Worm (Caenorhabditis elegans): ENCODE data around the gene alkb-7.

Gene alkb-7

ce11 chrII:12787831-12788248 is at the start of gene alkb-7:
TSS of gene alkb-7 (minus strand) at chrII:12788153.
- TF ChIP-seq flt-1 (GFP tag; IDR thresholded peaks at IDR 0.05) (no peak), tbx-11 (GFP tag; IDR thresholded peaks at IDR 0.05) (no peak), tra-4 (tag; optimal IDR thresholded peaks at IDR 0.05) (peak; percentile 22), ama-1 (optimal IDR thresholded peaks at IDR 0.05) (peak; percentile 79), B0310.2 (tag; optimal IDR thresholded peaks at IDR 0.05) (peak; percentile 24), hnd-1 (tag; optimal IDR thresholded peaks at IDR 0.05) (no peak), pes-1 (GFP tag; IDR thresholded peaks at IDR 0.05) (0 out of 2 replicates have a peak, but pooled peaks have one; percentile 20), F13C5.2 (tag; optimal IDR thresholded peaks at IDR 0.05) (peak; percentile 14)

DNA sequence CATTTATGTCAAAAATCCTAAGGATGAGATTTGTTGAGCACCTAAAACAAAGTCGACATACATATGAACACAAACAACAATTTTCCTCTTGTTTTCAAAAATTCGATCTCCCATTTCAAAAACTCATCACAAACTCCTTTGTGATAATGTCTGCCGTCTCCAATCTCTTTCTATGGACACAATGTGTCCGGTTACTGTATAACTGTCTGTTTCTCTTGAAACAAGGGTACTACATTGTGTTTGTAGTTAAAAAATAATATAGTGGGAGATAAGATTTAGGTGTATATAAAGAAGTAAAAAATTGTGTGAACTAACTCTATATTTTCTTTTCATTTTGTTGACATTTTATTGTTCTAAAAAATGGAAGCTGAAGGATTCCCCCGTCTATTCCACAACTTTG is 42.4 kb upstream of the alkb-7 start, which contains the start of gene bcmo-1:
Gene bcmo-1, plus strand, starts transcription at position 330 of the 400 bp plus-strand sequence.
- TF ChIP-seq tra-4 (tag; optimal IDR thresholded peaks at IDR 0.05), result no peak
- TF ChIP-seq ceh-36 (tag; optimal IDR thresholded peaks at IDR 0.05), result no peak
- no peak for TF ChIP-seq ama-1 (optimal IDR thresholded peaks at IDR 0.05)
- no peak for TF ChIP-seq hmbx-1 (tag; optimal IDR thresholded peaks at IDR 0.05)
- TF ChIP-seq B0310.2 (tag; optimal IDR thresholded peaks at IDR 0.05), result no peak
- TF ChIP-seq tbx-11 (GFP tag; IDR thresholded peaks at IDR 0.05), result no peak
- TF ChIP-seq F13C5.2 (tag; optimal IDR thresholded peaks at IDR 0.05), result no peak
- no peak for TF ChIP-seq hmg-4 (GFP tag; optimal IDR thresholded peaks at IDR 0.05)
- TF ChIP-seq tbx-37 (GFP tag; conservative IDR thresholded peaks at IDR 0.05), result no peak
- no peak for TF ChIP-seq ceh-13 (GFP tag; optimal IDR thresholded peaks at IDR 0.05)
- TF ChIP-seq sea-1 (GFP tag; conservative IDR thresholded peaks at IDR 0.05), result no peak
- TF ChIP-seq flt-1 (GFP tag; IDR thresholded peaks at IDR 0.05), result no peak
- no peak for TF ChIP-seq scrt-1 (GFP tag; IDR thresholded peaks at IDR 0.05)

- TF ChIP-seq tra-4 (tag; optimal IDR thresholded peaks at IDR 0.05) (no peak), tbx-37 (GFP tag; conservative IDR thresholded peaks at IDR 0.05) (no peak), B0310.2 (tag; optimal IDR thresholded peaks at IDR 0.05) (no peak), flt-1 (GFP tag; IDR thresholded peaks at IDR 0.05) (no peak), ama-1 (optimal IDR thresholded peaks at IDR 0.05) (no peak), ceh-36 (tag; optimal IDR thresholded peaks at IDR 0.05) (no peak), aly-1 (tag; optimal IDR thresholded peaks at IDR 0.05) (no peak), scrt-1 (GFP tag; IDR thresholded peaks at IDR 0.05) (no peak), ets-7 (tag; optimal IDR thresholded peaks at IDR 0.05) (no peak), ceh-13 (GFP tag; optimal IDR thresholded peaks at IDR 0.05) (no peak)
These were observed 40.9 kb upstream of the alkb-7 start, which contains the start of gene Y46G5A.23 for ce11 chrII:12828863-12829262. TSS of gene Y46G5A.23 (minus strand) at chrII:12828963.

DNA sequence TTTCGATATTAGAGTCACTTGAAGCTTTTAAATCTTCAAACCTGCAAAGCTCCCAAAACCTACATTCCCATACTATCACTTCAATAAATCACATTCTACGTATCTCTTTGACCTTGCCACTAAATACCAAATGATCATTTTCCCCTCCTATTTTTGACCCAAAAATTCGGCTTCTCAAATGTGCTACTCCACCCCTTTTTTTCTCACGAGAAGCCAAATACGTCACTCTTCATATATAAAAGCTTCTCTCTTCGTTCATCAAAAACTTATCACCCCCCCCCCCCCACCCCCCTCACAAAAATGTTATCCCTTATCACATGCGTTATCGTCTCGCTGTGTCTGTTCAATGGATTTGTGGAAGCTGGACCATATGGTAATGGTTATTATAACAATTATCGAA is 38.8 kb upstream of the alkb-7 start, which contains the start of gene Y46G5A.38:
Gene Y46G5A.38, plus strand, starts transcription at position 301 of the 400 bp plus-strand sequence.
- TF ChIP-seq hnd-1 (tag; optimal IDR thresholded peaks at IDR 0.05) (no peak), flt-1 (GFP tag; IDR thresholded peaks at IDR 0.05) (no peak), tbx-11 (GFP tag; IDR thresholded peaks at IDR 0.05) (no peak), tra-4 (tag; optimal IDR thresholded peaks at IDR 0.05) (no peak), hmbx-1 (tag; optimal IDR thresholded peaks at IDR 0.05) (no peak), ceh-36 (tag; optimal IDR thresholded peaks at IDR 0.05) (no peak), ama-1 (optimal IDR thresholded peaks at IDR 0.05) (no peak), tbx-37 (GFP tag; conservative IDR thresholded peaks at IDR 0.05) (no peak), aly-1 (tag; optimal IDR thresholded peaks at IDR 0.05) (no peak), scrt-1 (GFP tag; IDR thresholded peaks at IDR 0.05) (no peak), ets-7 (tag; optimal IDR thresholded peaks at IDR 0.05) (no peak), F13C5.2 (tag; optimal IDR thresholded peaks at IDR 0.05) (no peak), hmg-4 (GFP tag; optimal IDR thresholded peaks at IDR 0.05) (no peak), ceh-13 (GFP tag; optimal IDR thresholded peaks at IDR 0.05) (no peak), sea-1 (GFP tag; conservative IDR thresholded peaks at IDR 0.05) (no peak)

DNA sequence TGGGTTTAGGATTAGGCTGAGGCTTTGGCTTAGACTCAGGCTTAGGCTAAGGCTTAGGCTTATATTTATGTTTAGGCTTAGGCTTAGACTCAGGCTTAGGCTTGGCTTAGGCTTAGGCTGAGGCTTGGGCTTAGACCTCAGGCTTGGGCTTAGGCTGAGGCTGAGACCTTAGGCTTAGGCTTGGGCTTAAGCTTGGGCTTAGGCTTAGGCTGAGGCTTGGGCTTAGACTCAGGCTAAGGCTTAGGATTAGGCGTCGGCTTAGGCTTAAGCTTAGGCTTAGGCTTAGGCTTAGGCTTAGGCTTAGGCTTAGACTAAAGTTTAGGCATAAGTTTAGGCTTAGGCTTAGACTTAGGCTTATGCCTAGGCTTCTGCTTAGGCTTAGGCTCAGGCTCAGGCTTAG is 36.5 kb upstream of the alkb-7 start:
- TF ChIP-seq ceh-36 (tag; optimal IDR thresholded peaks at IDR 0.05) (peak; percentile 94), tbx-11 (GFP tag; IDR thresholded peaks at IDR 0.05) (no peak), pes-1 (GFP tag; IDR thresholded peaks at IDR 0.05) (peak; percentile 16; the same call in 1 of the 2 replicates)

DNA sequence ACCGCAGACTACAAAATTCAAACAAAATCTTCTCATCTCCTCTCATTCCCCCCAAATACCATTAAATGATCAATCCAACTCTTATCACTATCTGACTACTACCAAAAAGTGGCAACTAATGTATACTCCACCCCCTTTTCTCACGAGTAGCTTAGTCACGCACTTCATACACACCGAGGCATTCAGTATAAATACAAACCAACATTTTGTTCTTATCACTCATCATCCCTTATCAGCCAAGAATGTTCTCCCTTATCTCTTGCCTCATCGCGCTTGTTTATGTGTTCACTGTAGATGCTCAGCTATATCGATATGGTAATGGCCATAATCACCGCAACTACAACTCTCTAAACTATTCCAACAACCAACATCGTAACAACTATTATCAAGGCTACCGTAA is 35.5 kb upstream of the alkb-7 start, which contains the start of gene Y46G5A.36:
Gene Y46G5A.36, plus strand, starts transcription at position 243 of the 400 bp plus-strand sequence.
- no peak for TF ChIP-seq F13C5.2 (tag; optimal IDR thresholded peaks at IDR 0.05)
- TF ChIP-seq ceh-13 (GFP tag; optimal IDR thresholded peaks at IDR 0.05), result no peak
- TF ChIP-seq flt-1 (GFP tag; IDR thresholded peaks at IDR 0.05), result no peak
- no peak for TF ChIP-seq ama-1 (optimal IDR thresholded peaks at IDR 0.05)
- no peak for TF ChIP-seq tbx-11 (GFP tag; IDR thresholded peaks at IDR 0.05)
- no peak for TF ChIP-seq scrt-1 (GFP tag; IDR thresholded peaks at IDR 0.05)
- no peak for TF ChIP-seq hnd-1 (tag; optimal IDR thresholded peaks at IDR 0.05)
- TF ChIP-seq B0310.2 (tag; optimal IDR thresholded peaks at IDR 0.05), result no peak
- TF ChIP-seq ceh-36 (tag; optimal IDR thresholded peaks at IDR 0.05), result no peak
- no peak for TF ChIP-seq hmg-4 (GFP tag; optimal IDR thresholded peaks at IDR 0.05)
- no peak for TF ChIP-seq pes-1 (GFP tag; IDR thresholded peaks at IDR 0.05)
- TF ChIP-seq aly-1 (tag; optimal IDR thresholded peaks at IDR 0.05), result no peak
- no peak for TF ChIP-seq sea-1 (GFP tag; conservative IDR thresholded peaks at IDR 0.05)
- no peak for TF ChIP-seq tra-4 (tag; optimal IDR thresholded peaks at IDR 0.05)
- no peak for TF ChIP-seq ets-7 (tag; optimal IDR thresholded peaks at IDR 0.05)
- no peak for TF ChIP-seq tbx-37 (GFP tag; conservative IDR thresholded peaks at IDR 0.05)
- TF ChIP-seq hmbx-1 (tag; optimal IDR thresholded peaks at IDR 0.05), result no peak

DNA sequence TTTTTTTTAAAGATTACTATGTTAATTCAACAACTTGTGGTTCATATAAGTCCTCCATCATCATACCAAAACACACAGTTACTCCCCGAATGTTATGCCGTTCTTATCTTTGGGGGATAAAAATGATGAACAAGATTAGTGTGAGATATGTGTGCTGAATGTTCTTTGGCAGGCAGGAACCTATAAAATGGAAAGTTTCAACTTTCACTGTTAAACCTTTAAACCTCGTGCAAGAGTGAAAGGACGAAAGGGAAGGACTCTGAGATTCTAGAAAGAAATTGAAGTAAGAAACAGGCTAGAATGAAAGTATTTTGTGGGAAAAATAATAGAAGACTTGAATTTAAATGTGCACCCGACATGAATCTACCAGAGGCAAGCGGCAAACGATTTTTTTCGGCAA is 32.0 kb upstream of the alkb-7 start:
- TF ChIP-seq F13C5.2 (tag; optimal IDR thresholded peaks at IDR 0.05), result no peak
- TF ChIP-seq ets-7 (tag; optimal IDR thresholded peaks at IDR 0.05), result no peak
- no peak for TF ChIP-seq hnd-1 (tag; optimal IDR thresholded peaks at IDR 0.05)
- no peak for TF ChIP-seq scrt-1 (GFP tag; IDR thresholded peaks at IDR 0.05)
- TF ChIP-seq aly-1 (tag; optimal IDR thresholded peaks at IDR 0.05), result no peak
- no peak for TF ChIP-seq tra-4 (tag; optimal IDR thresholded peaks at IDR 0.05)
- no peak for TF ChIP-seq sea-1 (GFP tag; conservative IDR thresholded peaks at IDR 0.05)
- TF ChIP-seq B0310.2 (tag; optimal IDR thresholded peaks at IDR 0.05), result no peak
- no peak for TF ChIP-seq ceh-36 (tag; optimal IDR thresholded peaks at IDR 0.05)
- no peak for TF ChIP-seq pes-1 (GFP tag; IDR thresholded peaks at IDR 0.05)
- TF ChIP-seq hmg-4 (GFP tag; optimal IDR thresholded peaks at IDR 0.05), result no peak

All from whole organism, early embryonic.